Worm (Caenorhabditis elegans) whole organism, L3 larva: ENCODE measurements around the gene K12H4.6.

ENCODE experiments used
- R02D3.7 ChIP-seq: fragments of 150-350 bp; optimal IDR thresholded peaks from 2 replicates; lab custom pipeline; 2014; ENCODE audit warnings: missing biosample characterization, missing genetic modification characterization
- aly-2 ChIP-seq: fragments of 150-350 bp; optimal IDR thresholded peaks from 2 replicates; lab custom pipeline; 2014; ENCODE audit warnings: missing biosample characterization, missing genetic modification characterization
- ceh-28 ChIP-seq: fragments of 150-350 bp; optimal IDR thresholded peaks from 2 replicates; lab custom pipeline; 2014; ENCODE audit warnings: missing biosample characterization, missing genetic modification reagents, missing genetic modification characterization
- ceh-82 ChIP-seq: fragments of 150-350 bp; optimal IDR thresholded peaks from 2 replicates; lab custom pipeline; 2014; ENCODE audit warnings: missing biosample characterization, missing genetic modification characterization
- elt-1 ChIP-seq: fragments of 150-350 bp; optimal IDR thresholded peaks from 2 replicates; lab custom pipeline; 2014; ENCODE audit warnings: missing biosample characterization, missing genetic modification characterization
- elt-2 ChIP-seq: sonication (generic microtip); optimal IDR thresholded peaks from 2 replicates; lab custom pipeline; 2016; ENCODE audit warnings: missing genetic modification reagents, mild to moderate bottlenecking, missing genetic modification characterization, missing compliant biosample characterization
- elt-3 ChIP-seq, 3 experiments: fragments of 150-350 bp in 1 of 3; sonication (generic microtip) in 2 of 3; optimal IDR thresholded peaks; 2 replicates in 2 of 3; 4 replicates in 1 of 3; lab custom pipeline; 2014 to 2017; ENCODE audit warnings: missing biosample characterization in 3 of 3, missing genetic modification characterization in 3 of 3
- eor-1 ChIP-seq, 2 experiments: fragments of 150-350 bp; optimal IDR thresholded peaks; 2 replicates each; lab custom pipeline; 2014 to 2018; ENCODE audit warnings: missing biosample characterization in 2 of 2, missing genetic modification characterization in 2 of 2
- fkh-10 ChIP-seq: sonication (generic microtip); optimal IDR thresholded peaks from 2 replicates; lab custom pipeline; 2017; ENCODE audit warnings: missing biosample characterization, missing genetic modification reagents, missing genetic modification characterization
- fos-1 ChIP-seq: fragments of 150-350 bp; optimal IDR thresholded peaks from 2 replicates; lab custom pipeline; 2014; ENCODE audit warnings: missing biosample characterization, missing genetic modification characterization
- jun-1 ChIP-seq: fragments of 150-350 bp; optimal IDR thresholded peaks from 2 replicates; lab custom pipeline; 2014; ENCODE audit warnings: missing biosample characterization, missing genetic modification reagents, missing genetic modification characterization
- lin-15B ChIP-seq: fragments of 150-350 bp; optimal IDR thresholded peaks from 2 replicates; lab custom pipeline; 2014; ENCODE audit warnings: missing biosample characterization, missing genetic modification characterization
- lin-39 ChIP-seq: fragments of 150-350 bp; optimal IDR thresholded peaks from 2 replicates; lab custom pipeline; 2018; ENCODE audit warnings: missing biosample characterization, missing genetic modification reagents, missing genetic modification characterization
- lsy-12 ChIP-seq: sonication (generic microtip); optimal IDR thresholded peaks from 2 replicates; lab custom pipeline; 2016; ENCODE audit warnings: mild to moderate bottlenecking, missing genetic modification characterization, missing compliant biosample characterization
- mdl-1 ChIP-seq: fragments of 150-350 bp; optimal IDR thresholded peaks from 2 replicates; lab custom pipeline; 2014; ENCODE audit warnings: missing biosample characterization, missing genetic modification characterization
- nfya-1 ChIP-seq: sonication (generic microtip); optimal IDR thresholded peaks from 2 replicates; lab custom pipeline; 2017; ENCODE audit warnings: missing genetic modification characterization, mild to moderate bottlenecking, missing compliant biosample characterization, antibody characterized with exemption, moderate library complexity; ENCODE audit not compliant: insufficient read depth
- nhr-12 ChIP-seq: fragments of 150-350 bp; optimal IDR thresholded peaks from 2 replicates; lab custom pipeline; 2014; ENCODE audit warnings: missing biosample characterization, missing genetic modification characterization
- nhr-237 ChIP-seq: fragments of 150-350 bp; optimal IDR thresholded peaks from 2 replicates; lab custom pipeline; 2014; ENCODE audit warnings: missing biosample characterization, missing genetic modification characterization
- nhr-25 ChIP-seq: sonication (generic microtip); optimal IDR thresholded peaks from 2 replicates; lab custom pipeline; 2017; ENCODE audit warnings: missing biosample characterization, missing genetic modification characterization
- nhr-28 ChIP-seq: fragments of 150-350 bp; optimal IDR thresholded peaks from 2 replicates; lab custom pipeline; 2014; ENCODE audit warnings: missing biosample characterization, missing genetic modification characterization
- nhr-67 ChIP-seq: fragments of 150-350 bp; optimal IDR thresholded peaks from 2 replicates; lab custom pipeline; 2014; ENCODE audit warnings: missing biosample characterization, missing genetic modification characterization
- nhr-76 ChIP-seq: fragments of 150-350 bp; sonication (generic microtip); optimal IDR thresholded peaks from 5 replicates; lab custom pipeline; 2014; ENCODE audit warnings: missing biosample characterization, missing genetic modification characterization
- nhr-77 ChIP-seq: fragments of 150-350 bp; optimal IDR thresholded peaks from 2 replicates; lab custom pipeline; 2014; ENCODE audit warnings: missing biosample characterization, missing genetic modification characterization
- pha-4 ChIP-seq: fragments of 150-350 bp; optimal IDR thresholded peaks from 2 replicates; lab custom pipeline; 2014; ENCODE audit warnings: missing biosample characterization, missing genetic modification reagents, missing genetic modification characterization
- pqm-1 ChIP-seq: fragments of 150-350 bp; optimal IDR thresholded peaks from 2 replicates; lab custom pipeline; 2017; ENCODE audit warnings: missing biosample characterization, missing genetic modification characterization, inconsistent platforms
- skn-1 ChIP-seq: fragments of 150-350 bp; optimal IDR thresholded peaks from 2 replicates; lab custom pipeline; 2014; ENCODE audit warnings: missing biosample characterization, missing genetic modification characterization
- snpc-4 ChIP-seq: fragments of 150-350 bp; optimal IDR thresholded peaks from 2 replicates; lab custom pipeline; 2014; ENCODE audit warnings: missing biosample characterization, missing genetic modification characterization
- tbx-2 ChIP-seq: sonication (generic microtip); optimal IDR thresholded peaks from 2 replicates; lab custom pipeline; 2016; ENCODE audit warnings: mild to moderate bottlenecking, missing genetic modification characterization, missing compliant biosample characterization
- unc-39 ChIP-seq: sonication (generic microtip); optimal IDR thresholded peaks from 4 replicates; lab custom pipeline; 2017; ENCODE audit warnings: missing biosample characterization, missing genetic modification characterization
- unc-62 ChIP-seq: fragments of 150-350 bp; sonication (generic microtip); optimal IDR thresholded peaks from 4 replicates; lab custom pipeline; 2014; ENCODE audit warnings: missing biosample characterization, missing genetic modification reagents, missing genetic modification characterization
- ztf-11 ChIP-seq: fragments of 150-350 bp; optimal IDR thresholded peaks from 2 replicates; lab custom pipeline; 2014; ENCODE audit warnings: missing biosample characterization, missing genetic modification characterization

The K12H4.6 gene

ce11 chrIII:8067798-8068197 lies 25.1 kb upstream of the K12H4.6 start:
- TF ChIP-seq nhr-67 (tag; lab: Kevin White, UChicago) (no peak), unc-39 (no peak), tbx-2 (no peak)

- TF ChIP-seq ztf-11 (tag; lab: Kevin White, UChicago) (no peak), ceh-28 (no peak)
These were observed 24.3 kb upstream of the K12H4.6 start, which contains the start of gene pros-1 for ce11 chrIII:8066989-8067388. TSS of gene pros-1 (plus strand) at chrIII:8067289.

- TF ChIP-seq fos-1 (no peak), nfya-1 (tag; lab: Kevin White, UChicago) (peak; percentile 94)
These were observed 22.4 kb upstream of the K12H4.6 start for ce11 chrIII:8065101-8065500.

ce11 chrIII:8063659-8064058 lies 21.0 kb upstream of the K12H4.6 start:
- TF ChIP-seq aly-2 (tag; lab: Kevin White, UChicago) (no peak), fkh-10 (GFP tag; lab: Kevin White, UChicago) (no peak), elt-3 (tag; optimal IDR thresholded peaks at IDR 0.05; lab: Kevin White, UChicago) (no peak), jun-1 (tag; lab: Kevin White, UChicago) (no peak), nhr-12 (tag; lab: Kevin White, UChicago) (no peak), nhr-28 (tag; lab: Kevin White, UChicago) (no peak), lin-15B (tag; lab: Kevin White, UChicago) (no peak), eor-1 (tag; optimal IDR thresholded peaks at IDR 0.05; lab: Kevin White, UChicago) (no peak), nhr-25 (tag; lab: Kevin White, UChicago) (no peak), nhr-76 (tag; lab: Kevin White, UChicago) (no peak), ceh-82 (tag; lab: Kevin White, UChicago) (no peak), nhr-237 (tag; lab: Kevin White, UChicago) (no peak)
- TF ChIP-seq, all 47 proteins: peak for 0

ce11 chrIII:8061114-8061513 lies 18.4 kb upstream of the K12H4.6 start:
- TF ChIP-seq fos-1 (no peak), lsy-12 (tag; lab: Kevin White, UChicago) (no peak), nhr-12 (tag; lab: Kevin White, UChicago) (no peak), snpc-4 (no peak), nhr-67 (tag; lab: Kevin White, UChicago) (no peak), jun-1 (tag; lab: Kevin White, UChicago) (no peak)

ce11 chrIII:8051838-8052237 lies 9.2 kb upstream of the K12H4.6 start:
- TF ChIP-seq pha-4 (tag; lab: Kevin White, UChicago): no peak
- TF ChIP-seq, all 47 proteins: peak for 0

ce11 chrIII:8050944-8051343 lies 8.3 kb upstream of the K12H4.6 start, which contains the start of gene K12H4.7:
TSS of gene K12H4.7 (minus strand) at chrIII:8051081.
- TF ChIP-seq nfya-1 (tag; lab: Kevin White, UChicago) (no peak), R02D3.7 (tag; lab: Kevin White, UChicago) (no peak), lin-39 (tag; lab: Kevin White, UChicago) (no peak), skn-1 (tag; lab: Kevin White, UChicago) (peak; percentile 67), elt-2 (tag; lab: Kevin White, UChicago) (peak; percentile 91), pha-4 (tag; lab: Kevin White, UChicago) (no peak), pqm-1 (tag; lab: Kevin White, UChicago) (peak; percentile 62)

ce11 chrIII:8047412-8047811 lies 4.7 kb upstream of the K12H4.6 start, which contains the start of gene K12H4.2:
TSS of gene K12H4.2 (plus strand) at chrIII:8047712.
- TF ChIP-seq skn-1 (tag; lab: Kevin White, UChicago) (no peak), nhr-237 (tag; lab: Kevin White, UChicago) (no peak), nhr-28 (tag; lab: Kevin White, UChicago) (no peak), mdl-1 (tag; lab: Kevin White, UChicago) (no peak), unc-62 (GFP tag; lab: Kevin White, UChicago) (no peak), nhr-77 (tag; lab: Kevin White, UChicago) (no peak), elt-1 (tag; lab: Kevin White, UChicago) (no peak), tbx-2 (no peak)
